Fruit fly (Drosophila melanogaster): ENCODE results near the gene CG3734.

The CG3734 gene

dm6 chr3R:19377125-19377524, 10.5 kb upstream of the CG3734 start, which contains the start of gene CG31245:
Gene CG31245, minus strand, starts transcription at chr3R:19377225.
- no peak for TF ChIP-seq CG17801 (GFP tag; optimal IDR thresholded peaks at IDR 0.05; ENCODE audit: partially characterized antibody)

dm6 chr3R:19383298-19383697, 4.4 kb upstream of the CG3734 start:
- no peak for TF ChIP-seq CG17801 (GFP tag; optimal IDR thresholded peaks at IDR 0.05; ENCODE audit: partially characterized antibody)

- TF ChIP-seq CG17801 (GFP tag; optimal IDR thresholded peaks at IDR 0.05; ENCODE audit: partially characterized antibody) = no peak
Measured at dm6 chr3R:19389919-19390318, 2.3 kb downstream of the CG3734 start, which contains the start of gene CG18493. Gene CG18493, plus strand, starts transcription at chr3R:19390270.

- TF ChIP-seq CG17801 (GFP tag; optimal IDR thresholded peaks at IDR 0.05; ENCODE audit: partially characterized antibody) = no peak
Measured at dm6 chr3R:19393060-19393459, 5.4 kb downstream of the CG3734 start, which contains the start of gene CG3739. Gene CG3739, plus strand, starts transcription at chr3R:19393360.

dm6 chr3R:19398467-19398866, 10.8 kb downstream of the CG3734 start, which contains the start of gene CG31244:
Gene CG31244, minus strand, starts transcription at chr3R:19398567.
- TF ChIP-seq CG17801 (GFP tag; optimal IDR thresholded peaks at IDR 0.05; ENCODE audit: partially characterized antibody) = no peak

dm6 chr3R:19403096-19403515, 15.4 kb downstream of the CG3734 start, which contains the start of the genes Ino80 and Aptx:
Gene Ino80, minus strand, starts transcription at chr3R:19403153.
Gene Aptx, plus strand, starts transcription at chr3R:19403455.
- peak; percentile 93 for TF ChIP-seq CG17801 (GFP tag; optimal IDR thresholded peaks at IDR 0.05; ENCODE audit: partially characterized antibody)

- TF ChIP-seq CG17801 (GFP tag; optimal IDR thresholded peaks at IDR 0.05; ENCODE audit: partially characterized antibody) = no peak
Measured at dm6 chr3R:19404296-19404695, 16.6 kb downstream of the CG3734 start.

- TF ChIP-seq CG17801 (GFP tag; optimal IDR thresholded peaks at IDR 0.05; ENCODE audit: partially characterized antibody) = no peak
Measured at dm6 chr3R:19406852-19407251, 19.2 kb downstream of the CG3734 start.

dm6 chr3R:19408573-19408972, 20.9 kb downstream of the CG3734 start, which contains the start of gene CG11626:
Gene CG11626, plus strand, starts transcription at chr3R:19408873.
- no peak for TF ChIP-seq CG17801 (GFP tag; optimal IDR thresholded peaks at IDR 0.05; ENCODE audit: partially characterized antibody)

- TF ChIP-seq CG17801 (GFP tag; optimal IDR thresholded peaks at IDR 0.05; ENCODE audit: partially characterized antibody) = no peak
Measured at dm6 chr3R:19411371-19411770, 23.7 kb downstream of the CG3734 start.

dm6 chr3R:19412434-19412833, 24.8 kb downstream of the CG3734 start, which contains the start of gene CG31221:
Gene CG31221, plus strand, starts transcription at chr3R:19412689.
- no peak for TF ChIP-seq CG17801 (GFP tag; optimal IDR thresholded peaks at IDR 0.05; ENCODE audit: partially characterized antibody)

dm6 chr3R:19425099-19425498, 37.4 kb downstream of the CG3734 start, which contains the start of gene CG3517:
Gene CG3517, minus strand, starts transcription at chr3R:19425199.
- TF ChIP-seq CG17801 (GFP tag; optimal IDR thresholded peaks at IDR 0.05; ENCODE audit: partially characterized antibody) = no peak
